Fruit fly (Drosophila melanogaster) whole organism, embryonic: ENCODE results near the gene Pex5.

Experiments
- Abd-B ChIP-seq: fragments of 200-800 bp; sonication (Bioruptor generic); optimal IDR thresholded peaks from 2 replicates; lab custom pipeline; 2018; ENCODE audit warnings: missing biosample characterization, mild to moderate bottlenecking, missing genetic modification characterization, moderate library complexity
- Ada2b ChIP-seq: fragments of 200-800 bp; sonication (Bioruptor generic); IDR thresholded peaks from 2 replicates; pipeline ENCODE4 v1.3.6; 2022; ENCODE audit warnings: missing biosample characterization, missing genetic modification characterization
- B-H2 ChIP-seq: fragments of 200-800 bp; sonication (Bioruptor generic); optimal IDR thresholded peaks from 2 replicates; lab custom pipeline; 2018; ENCODE audit warnings: missing biosample characterization, mild to moderate bottlenecking, missing genetic modification characterization
- Bteb2 ChIP-seq: fragments of 200-800 bp; sonication (Bioruptor generic); optimal IDR thresholded peaks from 2 replicates; lab custom pipeline; 2016; ENCODE audit warnings: missing biosample characterization, missing genetic modification characterization
- CG10209 ChIP-seq: fragments of 200-800 bp; sonication (Bioruptor generic); optimal IDR thresholded peaks from 3 replicates; lab custom pipeline; 2017; ENCODE audit warnings: missing biosample characterization, mild to moderate bottlenecking, missing genetic modification characterization, missing genetic modification reagents
- CG10565 ChIP-seq: fragments of 200-800 bp; sonication (Bioruptor generic); optimal IDR thresholded peaks from 3 replicates; lab custom pipeline; 2016; ENCODE audit warnings: missing biosample characterization, mild to moderate bottlenecking, missing genetic modification characterization
- CG11723 ChIP-seq: fragments of 200-800 bp; sonication (Bioruptor generic); optimal IDR thresholded peaks from 2 replicates; lab custom pipeline; 2017; ENCODE audit warnings: missing biosample characterization, mild to moderate bottlenecking, missing genetic modification characterization
- CG12659 ChIP-seq: fragments of 200-800 bp; sonication (Bioruptor generic); optimal IDR thresholded peaks from 3 replicates; lab custom pipeline; 2017; ENCODE audit warnings: mild to moderate bottlenecking, missing biosample characterization, missing genetic modification reagents, missing genetic modification characterization
- CG14441 ChIP-seq: fragments of 200-800 bp; sonication (Bioruptor generic); IDR thresholded peaks from 2 replicates; pipeline ENCODE4 v1.3.6; 2022; ENCODE audit warnings: missing biosample characterization, missing genetic modification characterization
- CG16863 ChIP-seq: fragments of 200-800 bp; sonication (Bioruptor generic); optimal IDR thresholded peaks from 3 replicates; lab custom pipeline; 2016; ENCODE audit warnings: missing biosample characterization, missing genetic modification characterization
- CG18011 ChIP-seq: fragments of 200-800 bp; sonication (Bioruptor generic); optimal IDR thresholded peaks from 2 replicates; lab custom pipeline; 2017; ENCODE audit warnings: missing biosample characterization, missing genetic modification characterization, mild to moderate bottlenecking, moderate library complexity, missing genotype
- CG1832 ChIP-seq: fragments of 200-800 bp; sonication (Bioruptor generic); optimal IDR thresholded peaks from 2 replicates; lab custom pipeline; 2017; ENCODE audit warnings: missing biosample characterization, mild to moderate bottlenecking, missing genetic modification characterization, inconsistent platforms
- CG30020 ChIP-seq: fragments of 200-800 bp; optimal IDR thresholded peaks from 2 replicates; lab custom pipeline; 2019; ENCODE audit warnings: missing biosample characterization, mild to moderate bottlenecking, missing genetic modification characterization, moderate library complexity
- CG32772 ChIP-seq: fragments of 200-800 bp; sonication (Bioruptor generic); IDR thresholded peaks from 2 replicates; pipeline ENCODE4 v1.3.6; 2022; ENCODE audit warnings: missing biosample characterization, missing genetic modification characterization
- CG3407 ChIP-seq: fragments of 200-800 bp; sonication (Bioruptor generic); optimal IDR thresholded peaks from 2 replicates; lab custom pipeline; 2018; ENCODE audit warnings: missing biosample characterization, mild to moderate bottlenecking, missing genetic modification characterization
- CG4707 ChIP-seq: fragments of 200-800 bp; sonication (Bioruptor generic); optimal IDR thresholded peaks from 2 replicates; lab custom pipeline; 2018; ENCODE audit warnings: missing biosample characterization, mild to moderate bottlenecking, missing genetic modification characterization, moderate library complexity
- CG8924 ChIP-seq: fragments of 200-800 bp; optimal IDR thresholded peaks from 3 replicates; lab custom pipeline; 2019; ENCODE audit warnings: missing biosample characterization, mild to moderate bottlenecking, missing genetic modification characterization, moderate library complexity
- Chrac-16 ChIP-seq: fragments of 200-800 bp; sonication (Bioruptor generic); optimal IDR thresholded peaks from 3 replicates; lab custom pipeline; 2016; ENCODE audit warnings: missing biosample characterization, missing genetic modification characterization
- CoRest ChIP-seq: fragments of 200-800 bp; sonication (Bioruptor generic); optimal IDR thresholded peaks from 3 replicates; lab custom pipeline; 2018; ENCODE audit warnings: missing biosample characterization, mild to moderate bottlenecking, missing genetic modification characterization, moderate library complexity
- Dll ChIP-seq: fragments of 200-800 bp; sonication (Bioruptor generic); IDR thresholded peaks from 4 replicates; pipeline ENCODE4 v1.3.6; 2022; ENCODE audit warnings: missing biosample characterization, missing genetic modification characterization; ENCODE audit not compliant: partially characterized antibody
- HLHmδ ChIP-seq: fragments of 200-800 bp; sonication (Bioruptor generic); optimal IDR thresholded peaks from 2 replicates; lab custom pipeline; 2018; ENCODE audit warnings: missing biosample characterization, mild to moderate bottlenecking, missing genetic modification characterization, moderate library complexity
- Lhr ChIP-seq: fragments of 200-800 bp; sonication (Bioruptor generic); optimal IDR thresholded peaks from 3 replicates; lab custom pipeline; 2017; ENCODE audit warnings: mild to moderate bottlenecking, missing biosample characterization, missing genetic modification reagents, missing genetic modification characterization
- Lpt ChIP-seq: fragments of >200 bp; optimal IDR thresholded peaks from 2 replicates; lab custom pipeline; 2018; ENCODE audit warnings: missing biosample characterization, missing genetic modification characterization
- Med ChIP-seq: fragments of 200-800 bp; sonication (Bioruptor generic); peaks from one replicate; lab custom pipeline; 2016; ENCODE audit warnings: missing biosample characterization, missing genetic modification characterization, mild to moderate bottlenecking, inconsistent platforms, moderate library complexity
- Oli ChIP-seq: fragments of 200-800 bp; sonication (Bioruptor generic); optimal IDR thresholded peaks from 2 replicates; lab custom pipeline; 2018; ENCODE audit warnings: missing biosample characterization, mild to moderate bottlenecking, missing genetic modification characterization, moderate library complexity
- Side ChIP-seq: fragments of 200-800 bp; sonication (Bioruptor generic); optimal IDR thresholded peaks from 2 replicates; lab custom pipeline; 2016; ENCODE audit warnings: missing biosample characterization, missing genetic modification characterization
- Sox100B ChIP-seq: fragments of 200-800 bp; sonication (Bioruptor generic); optimal IDR thresholded peaks from 3 replicates; lab custom pipeline; 2018; ENCODE audit warnings: missing biosample characterization, mild to moderate bottlenecking, missing genetic modification characterization
- Stat92E ChIP-seq, 3 experiments: fragments of >200 bp in 2 of 3; fragments of 200-800 bp in 1 of 3; sonication (Bioruptor generic) in 1 of 3; optimal IDR thresholded peaks; 2 replicates each; lab custom pipeline; 2017 to 2019; ENCODE audit warnings: missing biosample characterization in 3 of 3, missing genetic modification characterization in 3 of 3, mild to moderate bottlenecking in 1 of 3, moderate library complexity in 1 of 3
- TFAM ChIP-seq: fragments of 200-800 bp; sonication (Bioruptor generic); optimal IDR thresholded peaks from 2 replicates; lab custom pipeline; 2017; ENCODE audit warnings: missing biosample characterization, missing genetic modification characterization, inconsistent platforms
- Xbp1 ChIP-seq: fragments of 200-800 bp; sonication (Bioruptor generic); optimal IDR thresholded peaks from 3 replicates; lab custom pipeline; 2016; ENCODE audit warnings: missing biosample characterization, mild to moderate bottlenecking, missing genetic modification characterization
- ase ChIP-seq: fragments of 200-800 bp; sonication (Bioruptor generic); IDR thresholded peaks from 3 replicates; pipeline ENCODE4 v1.3.6; 2022; ENCODE audit warnings: missing biosample characterization, missing genetic modification characterization
- cad ChIP-seq: fragments of >200 bp; optimal IDR thresholded peaks from 2 replicates; lab custom pipeline; 2017; ENCODE audit warnings: missing biosample characterization, missing genetic modification characterization
- cas ChIP-seq: fragments of 200-800 bp; sonication (Bioruptor generic); IDR thresholded peaks from 2 replicates; pipeline ENCODE4 v1.3.6; 2022; ENCODE audit warnings: missing biosample characterization, missing genetic modification characterization
- cato ChIP-seq: fragments of 200-800 bp; sonication (Bioruptor generic); optimal IDR thresholded peaks from 2 replicates; lab custom pipeline; 2016; ENCODE audit warnings: missing biosample characterization, missing genetic modification characterization, borderline replicate concordance
- en ChIP-seq: fragments of 200-800 bp; sonication (Bioruptor generic); optimal IDR thresholded peaks from 2 replicates; lab custom pipeline; 2016; ENCODE audit warnings: missing biosample characterization, missing genetic modification characterization
- eyg ChIP-seq: fragments of 200-800 bp; sonication (Bioruptor generic); optimal IDR thresholded peaks from 3 replicates; lab custom pipeline; 2016; ENCODE audit warnings: missing biosample characterization, missing genetic modification characterization
- fd64A ChIP-seq: fragments of 200-800 bp; sonication (Bioruptor generic); optimal IDR thresholded peaks from 3 replicates; lab custom pipeline; 2018; ENCODE audit warnings: missing biosample characterization, mild to moderate bottlenecking, missing genetic modification characterization
- gfzf ChIP-seq: fragments of 200-800 bp; sonication (Bioruptor generic); optimal IDR thresholded peaks from 2 replicates; lab custom pipeline; 2016; ENCODE audit warnings: missing biosample characterization, mild to moderate bottlenecking, missing genetic modification characterization, moderate library complexity
- hb ChIP-seq: fragments of 200-800 bp; sonication (Bioruptor generic); IDR thresholded peaks from 3 replicates; pipeline ENCODE4 v1.3.6; 2022; ENCODE audit warnings: missing biosample characterization, missing genetic modification characterization; ENCODE audit not compliant: partially characterized antibody
- kay ChIP-seq: fragments of 200-800 bp; sonication (Bioruptor generic); optimal IDR thresholded peaks from 2 replicates; lab custom pipeline; 2016; ENCODE audit warnings: missing biosample characterization, missing genetic modification characterization
- nerfin-2 ChIP-seq: fragments of 200-800 bp; sonication (Bioruptor generic); IDR thresholded peaks from 2 replicates; pipeline ENCODE4 v1.3.6; 2022; ENCODE audit warnings: missing biosample characterization, missing genetic modification characterization; ENCODE audit not compliant: partially characterized antibody
- nmo ChIP-seq: fragments of 200-800 bp; sonication (Bioruptor generic); optimal IDR thresholded peaks from 2 replicates; lab custom pipeline; 2018; ENCODE audit warnings: missing biosample characterization, mild to moderate bottlenecking, missing genetic modification characterization, moderate library complexity
- pfk ChIP-seq: fragments of 200-800 bp; sonication (Bioruptor generic); optimal IDR thresholded peaks from 2 replicates; lab custom pipeline; 2018; ENCODE audit warnings: missing biosample characterization, mild to moderate bottlenecking, missing genetic modification characterization, moderate library complexity
- repo ChIP-seq: fragments of 200-800 bp; sonication (Bioruptor generic); optimal IDR thresholded peaks from 2 replicates; lab custom pipeline; 2016; ENCODE audit warnings: missing biosample characterization, missing genetic modification characterization
- sd ChIP-seq: fragments of 200-800 bp; sonication (Bioruptor generic); optimal IDR thresholded peaks from 3 replicates; lab custom pipeline; 2018; ENCODE audit warnings: missing biosample characterization, mild to moderate bottlenecking, missing genetic modification characterization, moderate library complexity
- sug ChIP-seq: fragments of 200-800 bp; optimal IDR thresholded peaks from 2 replicates; lab custom pipeline; 2019; ENCODE audit warnings: missing biosample characterization, mild to moderate bottlenecking, missing genetic modification characterization, moderate library complexity
- toy ChIP-seq: fragments of 200-800 bp; sonication (Bioruptor generic); IDR thresholded peaks from 2 replicates; pipeline ENCODE4 v1.3.6; 2022; ENCODE audit warnings: missing biosample characterization, missing genetic modification characterization
- trh ChIP-seq: fragments of 200-800 bp; sonication (Bioruptor generic); optimal IDR thresholded peaks from 2 replicates; lab custom pipeline; 2016; ENCODE audit warnings: missing biosample characterization, missing genetic modification characterization
- wor ChIP-seq: fragments of 200-800 bp; sonication (Bioruptor generic); IDR thresholded peaks from 2 replicates; pipeline ENCODE4 v1.3.6; 2022; ENCODE audit warnings: missing biosample characterization, missing genetic modification characterization

Pex5 gene

dm6 chrX:1861620-1862184 is 7.2 kb downstream of the Pex5 start, which contains the start of gene deltaCOP (continued):
- TF ChIP-seq TFAM (no peak), nerfin-2 (GFP tag; lab: Robert Waterston, UW) (no peak), fd64A (GFP tag; lab: Kevin White, UChicago) (no peak), toy (GFP tag; lab: Robert Waterston, UW) (peak; percentile 60; the same call in 1 of the 2 replicates), CG32772 (GFP tag; lab: Robert Waterston, UW) (peak; percentile 87), cas (GFP tag; lab: Robert Waterston, UW) (0 out of 2 replicates have a peak, but pooled peaks have one; percentile 26), Lhr (GFP tag; lab: Kevin White, UChicago) (peak; percentile 30), hb (GFP tag; lab: Robert Waterston, UW) (no peak), Lpt (GFP tag; lab: Kevin White, UChicago) (no peak), Chrac-16 (GFP tag; lab: Kevin White, UChicago) (peak; percentile 87), CG3407 (GFP tag; lab: Kevin White, UChicago) (peak; percentile 62), sug (peak; percentile 78), Xbp1 (GFP tag; lab: Kevin White, UChicago) (peak; percentile 93), CG8924 (peak; percentile 75), CG1832 (no peak), cad (GFP tag; lab: Kevin White, UChicago) (no peak), CG10565 (peak; percentile 43), en (GFP tag; lab: Kevin White, UChicago) (peak; percentile 69), Oli (tag; lab: Kevin White, UChicago) (peak; percentile 77), cato (GFP tag; lab: Kevin White, UChicago) (peak; percentile 73), CG11723 (GFP tag; lab: Kevin White, UChicago) (peak; percentile 53), HLHmδ (no peak), Side (GFP tag; lab: Kevin White, UChicago) (peak; percentile 83), Med (GFP tag; lab: Kevin White, UChicago) (peak; percentile 97), Bteb2 (GFP tag; lab: Kevin White, UChicago) (peak; percentile 92), nmo (GFP tag; lab: Kevin White, UChicago) (peak; percentile 79), CG4707 (GFP tag; lab: Kevin White, UChicago) (no peak), B-H2 (GFP tag; lab: Kevin White, UChicago) (peak; percentile 61), CG30020 (tag; lab: Kevin White, UChicago) (peak; percentile 41), CG18011 (GFP tag; lab: Kevin White, UChicago) (peak; percentile 55), gfzf (GFP tag; lab: Kevin White, UChicago) (peak; percentile 75), CG16863 (GFP tag; lab: Kevin White, UChicago) (peak; percentile 89), CG12659 (peak; percentile 90), pfk (GFP tag; lab: Kevin White, UChicago) (no peak), wor (GFP tag; lab: Robert Waterston, UW) (peak; percentile 75), Stat92E (GFP tag; optimal IDR thresholded peaks at IDR 0.05; lab: Kevin White, UChicago) (no peak), repo (GFP tag; lab: Kevin White, UChicago) (peak; percentile 85), Sox100B (no peak), kay (GFP tag; lab: Kevin White, UChicago) (peak; percentile 78), eyg (GFP tag; lab: Kevin White, UChicago) (peak; percentile 83), CG10209 (GFP tag; lab: Kevin White, UChicago) (peak; percentile 83), Abd-B (GFP tag; lab: Kevin White, UChicago) (peak; percentile 86), Ada2b (GFP tag; lab: Robert Waterston, UW) (peak; percentile 72), trh (GFP tag; lab: Kevin White, UChicago) (peak; percentile 70), ase (GFP tag; lab: Robert Waterston, UW) (peak; percentile 74; the same call in 2 of the 3 replicates), CG14441 (GFP tag; lab: Robert Waterston, UW) (peak; percentile 75), Dll (peak; percentile 32; the same call in 1 of the 4 replicates), CoRest (peak; percentile 84), sd (no peak)
